Worm (Caenorhabditis elegans) whole organism, L4 larva: Measurements from ENCODE around the gene F40C5.1.

ENCODE experiments used
- D1046.2 ChIP-seq: fragments of 200-800 bp; sonication (Bioruptor generic); IDR thresholded peaks from 2 replicates; pipeline ENCODE4 v1.3.6; 2022; ENCODE audit warnings: missing genetic modification characterization, missing compliant biosample characterization
- R02D3.7 ChIP-seq: fragments of 150-350 bp; sonication (generic microtip); optimal IDR thresholded peaks from 3 replicates; lab custom pipeline; 2014; ENCODE audit warnings: missing biosample characterization, missing genetic modification characterization
- Y105C5A.15 ChIP-seq: fragments of 200-800 bp; sonication (Bioruptor generic); IDR thresholded peaks from 2 replicates; pipeline ENCODE4 v1.3.6; 2022; ENCODE audit warnings: missing genetic modification characterization, missing compliant biosample characterization
- Y48G9A.11 ChIP-seq: fragments of 200-800 bp; sonication (Bioruptor generic); IDR thresholded peaks from 2 replicates; pipeline ENCODE4 v1.3.6; 2022; ENCODE audit warnings: missing genetic modification reagents, missing genetic modification characterization, missing compliant biosample characterization
- ZK337.2 ChIP-seq: fragments of 200-800 bp; sonication (Bioruptor generic); IDR thresholded peaks from 2 replicates; pipeline ENCODE4 v1.3.6; 2022; ENCODE audit warnings: missing genetic modification reagents, missing genetic modification characterization, missing compliant biosample characterization
- ZK546.5 ChIP-seq, 2 experiments: sonication (generic microtip); optimal IDR thresholded peaks; 2 replicates each; lab custom pipeline; 2017; ENCODE audit warnings: missing biosample characterization in 2 of 2, missing genetic modification characterization in 2 of 2
- aha-1 ChIP-seq: fragments of 150-350 bp; peaks from one replicate; lab custom pipeline; 2014; ENCODE audit warnings: missing biosample characterization, missing genetic modification characterization
- arid-1 ChIP-seq: fragments of 200-800 bp; sonication (Bioruptor generic); conservative IDR thresholded peaks from 2 replicates; pipeline ENCODE4 v1.3.6; 2022; ENCODE audit warnings: missing genetic modification reagents, missing genetic modification characterization, missing compliant biosample characterization
- ceh-20 ChIP-seq: fragments of 200-800 bp; sonication (Bioruptor generic); IDR thresholded peaks from 2 replicates; pipeline ENCODE4 v1.3.6; 2022; ENCODE audit warnings: missing genetic modification reagents, missing genetic modification characterization, missing compliant biosample characterization
- ceh-44 ChIP-seq: fragments of 200-800 bp; sonication (Bioruptor generic); IDR thresholded peaks from 2 replicates; pipeline ENCODE4 v1.3.6; 2022; ENCODE audit warnings: missing genetic modification reagents, missing genetic modification characterization, missing compliant biosample characterization
- ces-1 ChIP-seq: fragments of 150-350 bp; sonication (generic microtip); optimal IDR thresholded peaks from 4 replicates; lab custom pipeline; 2014; ENCODE audit warnings: missing biosample characterization, missing genetic modification reagents, missing genetic modification characterization
- ctbp-1 ChIP-seq: fragments of 200-800 bp; sonication (Bioruptor generic); IDR thresholded peaks from 2 replicates; pipeline ENCODE4 v1.3.6; 2022; ENCODE audit warnings: missing genetic modification reagents, missing genetic modification characterization, missing compliant biosample characterization
- dmd-6 ChIP-seq: fragments of 200-800 bp; sonication (Bioruptor generic); IDR thresholded peaks from 2 replicates; pipeline ENCODE4 v1.3.6; 2022; ENCODE audit warnings: missing genetic modification reagents, missing genetic modification characterization, missing compliant biosample characterization
- dmd-8 ChIP-seq: fragments of 200-800 bp; sonication (Bioruptor generic); IDR thresholded peaks from 2 replicates; pipeline ENCODE4 v1.3.6; 2022; ENCODE audit warnings: missing genetic modification characterization, missing compliant biosample characterization
- dpl-1 ChIP-seq: fragments of 150-350 bp; optimal IDR thresholded peaks from 2 replicates; lab custom pipeline; 2014; ENCODE audit warnings: missing biosample characterization, missing genetic modification reagents, missing genetic modification characterization
- dve-1 ChIP-seq: sonication (generic microtip); optimal IDR thresholded peaks from 2 replicates; lab custom pipeline; 2017; ENCODE audit warnings: antibody characterized with exemption, mild to moderate bottlenecking, missing genetic modification characterization, missing compliant biosample characterization; ENCODE audit not compliant: insufficient read depth
- egl-43 ChIP-seq: fragments of 200-800 bp; sonication (Bioruptor generic); IDR thresholded peaks from 2 replicates; pipeline ENCODE4 v1.3.6; 2022; ENCODE audit warnings: missing genetic modification reagents, missing genetic modification characterization, missing compliant biosample characterization
- fkh-10 ChIP-seq: fragments of 150-350 bp; optimal IDR thresholded peaks from 2 replicates; lab custom pipeline; 2014; ENCODE audit warnings: missing biosample characterization, missing genetic modification reagents, missing genetic modification characterization
- hif-1 ChIP-seq, 2 experiments: sonication (generic microtip); optimal IDR thresholded peaks; 2 replicates each; lab custom pipeline; 2016 to 2017; ENCODE audit warnings: missing compliant biosample characterization in 2 of 2, missing genetic modification characterization in 2 of 2, missing genetic modification reagents in 2 of 2, missing genotype in 2 of 2, mild to moderate bottlenecking in 1 of 2
- hmg-1.1 ChIP-seq: fragments of 200-800 bp; sonication (Bioruptor generic); IDR thresholded peaks from 2 replicates; pipeline ENCODE4 v1.3.6; 2022; ENCODE audit warnings: missing genetic modification reagents, missing genetic modification characterization, missing compliant biosample characterization
- lim-7 ChIP-seq: fragments of 200-800 bp; sonication (Bioruptor generic); IDR thresholded peaks from 2 replicates; pipeline ENCODE4 v1.3.6; 2022; ENCODE audit warnings: missing genetic modification characterization, missing compliant biosample characterization
- lin-1 ChIP-seq: fragments of 200-800 bp; sonication (Bioruptor generic); IDR thresholded peaks from 2 replicates; pipeline ENCODE4 v1.3.6; 2022; ENCODE audit warnings: missing genetic modification reagents, missing genetic modification characterization, missing compliant biosample characterization
- lin-13 ChIP-seq: fragments of 150-350 bp; optimal IDR thresholded peaks from 2 replicates; lab custom pipeline; 2014; ENCODE audit warnings: missing biosample characterization, missing genetic modification reagents, missing genetic modification characterization
- lin-38 ChIP-seq: fragments of 200-800 bp; sonication (Bioruptor generic); IDR thresholded peaks from 2 replicates; pipeline ENCODE4 v1.3.6; 2022; ENCODE audit warnings: missing genetic modification reagents, missing genetic modification characterization, missing compliant biosample characterization
- lir-3 ChIP-seq: sonication (generic microtip); optimal IDR thresholded peaks from 2 replicates; lab custom pipeline; 2016; ENCODE audit warnings: mild to moderate bottlenecking, missing genetic modification characterization, missing compliant biosample characterization
- lsy-2 ChIP-seq, 2 experiments: fragments of 150-350 bp in 1 of 2; sonication (generic microtip) in 1 of 2; optimal IDR thresholded peaks; 2 replicates each; lab custom pipeline; 2014 to 2017; ENCODE audit warnings: missing biosample characterization in 2 of 2, missing genetic modification characterization in 2 of 2
- madf-5 ChIP-seq, 2 experiments: fragments of 200-800 bp; sonication (Bioruptor generic); IDR thresholded peaks; 2 replicates each; pipeline ENCODE4 v1.3.6; 2022; ENCODE audit warnings: missing compliant biosample characterization in 2 of 2, missing genetic modification characterization in 2 of 2
- mep-1 ChIP-seq: fragments of 150-350 bp; sonication (generic microtip); optimal IDR thresholded peaks from 3 replicates; lab custom pipeline; 2014; ENCODE audit warnings: missing biosample characterization, missing genetic modification characterization
- mes-2 ChIP-seq: sonication (generic microtip); optimal IDR thresholded peaks from 2 replicates; lab custom pipeline; 2016; ENCODE audit warnings: missing genotype, mild to moderate bottlenecking, missing genetic modification characterization, missing compliant biosample characterization; ENCODE audit not compliant: poor library complexity, severe bottlenecking
- mxl-2 ChIP-seq: fragments of 200-800 bp; sonication (Bioruptor generic); conservative IDR thresholded peaks from 2 replicates; pipeline ENCODE4 v1.3.6; 2022; ENCODE audit warnings: missing genetic modification reagents, missing genetic modification characterization, missing compliant biosample characterization
- nhr-25 ChIP-seq: sonication (generic microtip); optimal IDR thresholded peaks from 2 replicates; lab custom pipeline; 2017; ENCODE audit warnings: missing genetic modification characterization, mild to moderate bottlenecking, missing compliant biosample characterization, antibody characterized with exemption, moderate library complexity, borderline replicate concordance; ENCODE audit not compliant: insufficient read depth
- nhr-28 ChIP-seq: fragments of 150-350 bp; optimal IDR thresholded peaks from 2 replicates; lab custom pipeline; 2014; ENCODE audit warnings: missing biosample characterization, missing genetic modification characterization
- nhr-42 ChIP-seq: fragments of 200-800 bp; sonication (Bioruptor generic); IDR thresholded peaks from 2 replicates; pipeline ENCODE4 v1.3.6; 2022; ENCODE audit warnings: missing genetic modification characterization, missing compliant biosample characterization
- nhr-77 ChIP-seq: fragments of 150-350 bp; optimal IDR thresholded peaks from 2 replicates; lab custom pipeline; 2014; ENCODE audit warnings: missing biosample characterization, missing genetic modification characterization
- pha-4 ChIP-seq, 2 experiments: fragments of 150-350 bp in 1 of 2; fragments of 200-800 bp in 1 of 2; sonication (Bioruptor generic) in 1 of 2; IDR thresholded peaks in 1 of 2; optimal IDR thresholded peaks in 1 of 2; 2 replicates each; pipeline versions ENCODE4 v1.3.6 to Lab custom; 2014 to 2022; ENCODE audit warnings: missing genetic modification characterization in 2 of 2, missing genetic modification reagents in 2 of 2, missing biosample characterization in 1 of 2, missing compliant biosample characterization in 1 of 2
- php-3 ChIP-seq: fragments of 200-800 bp; sonication (Bioruptor generic); IDR thresholded peaks from 2 replicates; pipeline ENCODE4 v1.3.6; 2022; ENCODE audit warnings: missing genetic modification reagents, missing genetic modification characterization, missing compliant biosample characterization
- set-16 ChIP-seq: fragments of 200-800 bp; sonication (Bioruptor generic); IDR thresholded peaks from 2 replicates; pipeline ENCODE4 v1.3.6; 2022; ENCODE audit warnings: missing genetic modification reagents, missing genetic modification characterization, missing compliant biosample characterization
- snpc-1.2 ChIP-seq: fragments of 200-800 bp; sonication (Bioruptor generic); IDR thresholded peaks from 2 replicates; pipeline ENCODE4 v1.3.6; 2022; ENCODE audit warnings: missing genetic modification reagents, missing genetic modification characterization, missing compliant biosample characterization
- spr-1 ChIP-seq: sonication (generic microtip); optimal IDR thresholded peaks from 2 replicates; lab custom pipeline; 2016; ENCODE audit warnings: mild to moderate bottlenecking, missing genetic modification characterization, missing compliant biosample characterization
- spr-3 ChIP-seq: fragments of 200-800 bp; sonication (Bioruptor generic); optimal IDR thresholded peaks from 2 replicates; lab custom pipeline; 2018; ENCODE audit warnings: mild to moderate bottlenecking, missing genetic modification characterization, missing compliant biosample characterization
- tra-1 ChIP-seq: fragments of 200-800 bp; sonication (Bioruptor generic); IDR thresholded peaks from 2 replicates; pipeline ENCODE4 v1.3.6; 2022; ENCODE audit warnings: missing genetic modification reagents, missing genetic modification characterization, missing compliant biosample characterization
- unc-130 ChIP-seq: sonication (generic microtip); optimal IDR thresholded peaks from 2 replicates; lab custom pipeline; 2016; ENCODE audit warnings: missing genetic modification reagents, missing genetic modification characterization, missing compliant biosample characterization

Gene F40C5.1

DNA sequence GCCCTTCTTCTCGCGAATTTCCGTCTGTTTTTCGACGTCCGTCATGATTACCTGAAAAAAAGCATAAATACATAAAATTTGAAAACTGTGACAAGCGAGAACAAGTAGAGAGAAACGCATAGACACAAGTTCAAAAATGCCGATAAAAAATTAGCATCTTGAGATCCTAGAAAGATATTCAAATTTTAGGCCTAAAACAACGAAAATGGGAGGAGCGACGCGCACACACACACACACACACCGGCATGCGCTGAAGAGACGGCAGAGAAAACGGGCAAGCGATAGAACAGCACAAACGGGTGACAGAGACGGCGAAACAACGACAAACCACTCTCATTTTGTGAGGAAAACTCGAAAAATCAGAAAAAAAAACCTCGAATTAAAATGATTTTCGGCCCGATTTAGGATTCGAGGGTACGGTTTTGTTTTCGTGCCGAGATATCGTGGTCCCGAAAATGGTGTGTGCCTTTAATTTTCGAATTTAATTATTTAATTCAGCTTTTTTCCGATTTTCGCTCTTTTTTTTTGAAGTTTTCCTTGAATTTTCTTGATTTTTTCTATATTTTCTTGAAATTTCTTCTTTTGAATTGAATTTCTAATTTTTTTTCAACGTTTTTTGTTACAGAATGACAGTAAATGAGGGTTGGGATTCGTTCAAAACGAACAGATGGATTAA, 13.6 kb downstream of the F40C5.1 start, which contains the start of the genes rpl-11.1 and T22F3.2 (continued):
- TF ChIP-seq unc-130 (GFP tag; lab: Kevin White, UChicago) (no peak), nhr-25 (tag; lab: Kevin White, UChicago) (no peak)

DNA sequence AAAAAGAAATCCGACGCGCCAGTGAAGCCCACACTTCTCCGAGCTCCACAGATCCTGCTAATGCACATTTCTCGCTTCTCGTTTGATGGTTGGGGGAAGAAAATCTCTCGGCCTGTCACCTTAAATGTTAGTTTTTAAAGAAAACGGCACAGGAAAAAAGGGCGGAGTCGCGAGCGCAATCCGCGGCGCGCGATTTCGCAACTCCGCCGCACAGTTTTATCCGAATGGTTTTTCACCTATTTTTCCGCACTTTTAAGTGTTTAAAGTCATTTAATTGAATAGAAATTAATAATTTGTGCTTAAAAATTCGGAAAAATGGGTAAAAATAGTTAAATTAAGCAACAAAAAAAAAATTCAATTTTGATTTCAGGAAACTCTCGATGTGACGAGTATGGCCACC, 15.1 kb downstream of the F40C5.1 start:
- TF ChIP-seq lin-38 (GFP tag; lab: Robert Waterston, UW), result peak; percentile 55
- peak; percentile 38 for TF ChIP-seq mep-1
- peak in 1 of 2 experiments; percentile 29 for TF ChIP-seq lsy-2 (tag; optimal IDR thresholded peaks at IDR 0.05; lab: Kevin White, UChicago)
- peak; percentile 27 for TF ChIP-seq dpl-1 (GFP tag; lab: Kevin White, UChicago)
- TF ChIP-seq dve-1 (tag; lab: Kevin White, UChicago), result peak; percentile 23
- TF ChIP-seq tra-1 (GFP tag; lab: Robert Waterston, UW), result no peak
- TF ChIP-seq hmg-1.1, result 0 out of 2 replicates have a peak, but pooled peaks have one; percentile 15
- 0 out of 2 replicates have a peak, but pooled peaks have one; percentile 18 for TF ChIP-seq ZK337.2
- TF ChIP-seq mes-2 (tag; lab: Kevin White, UChicago), result peak; percentile 75
- 0 out of 2 replicates have a peak, but pooled peaks have one; percentile 22 for TF ChIP-seq Y48G9A.11
- TF ChIP-seq set-16 (GFP tag; lab: Robert Waterston, UW), result peak; percentile 35
- no peak for TF ChIP-seq nhr-77 (tag; lab: Kevin White, UChicago)
- no peak for TF ChIP-seq lim-7 (GFP tag; lab: Robert Waterston, UW)
- TF ChIP-seq pha-4 (GFP tag; IDR thresholded peaks at IDR 0.05; lab: Robert Waterston, UW), result 0 out of 2 replicates have a peak, but pooled peaks have one; percentile 22
- TF ChIP-seq pha-4 (tag; optimal IDR thresholded peaks at IDR 0.05; lab: Kevin White, UChicago), result no peak
- TF ChIP-seq hif-1 (tag; optimal IDR thresholded peaks at IDR 0.05; lab: Kevin White, UChicago), result peak in 1 of 2 experiments; percentile 39
- no peak for TF ChIP-seq lin-1 (GFP tag; lab: Robert Waterston, UW)
- TF ChIP-seq aha-1 (tag; lab: Kevin White, UChicago), result peak; percentile 75
- no peak for TF ChIP-seq spr-1 (tag; lab: Kevin White, UChicago)
- TF ChIP-seq, all 104 proteins: peak for 13

DNA sequence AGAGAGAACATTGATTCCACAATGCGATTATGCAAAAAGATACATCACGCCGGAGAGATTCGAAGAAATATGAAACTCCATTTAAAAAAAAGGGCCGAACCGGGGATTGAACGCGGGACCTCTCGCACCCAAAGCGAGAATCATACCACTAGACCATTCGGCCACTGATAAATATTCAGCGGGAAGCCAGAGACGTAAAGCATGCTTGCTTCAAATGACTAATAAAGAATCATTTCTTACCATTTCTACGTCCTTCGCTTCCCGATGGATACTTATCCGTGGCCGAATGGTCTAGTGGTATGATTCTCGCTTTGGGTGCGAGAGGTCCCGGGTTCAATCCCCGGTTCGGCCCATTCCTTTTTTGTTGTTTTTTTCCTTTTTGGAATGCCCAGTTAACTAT, 15.7 kb downstream of the F40C5.1 start:
- TF ChIP-seq dmd-8, result peak; percentile 84
- TF ChIP-seq lim-7 (GFP tag; lab: Robert Waterston, UW), result peak; percentile 75
- peak; percentile 6 for TF ChIP-seq lir-3 (tag; lab: Kevin White, UChicago)
- 0 out of 2 replicates have a peak, but pooled peaks have one; percentile 24 for TF ChIP-seq nhr-42
- peak; percentile 24 for TF ChIP-seq dmd-6
- TF ChIP-seq lin-38 (GFP tag; lab: Robert Waterston, UW), result peak; percentile 64
- 0 out of 2 replicates have a peak, but pooled peaks have one; percentile 7 for TF ChIP-seq ceh-44 (GFP tag; lab: Robert Waterston, UW)
- TF ChIP-seq ceh-20 (GFP tag; lab: Robert Waterston, UW), result peak; percentile 54; the same call in 1 of the 2 replicates
- peak in 1 of 2 experiments; percentile 22 for TF ChIP-seq lsy-2 (tag; optimal IDR thresholded peaks at IDR 0.05; lab: Kevin White, UChicago)
- TF ChIP-seq lin-1 (GFP tag; lab: Robert Waterston, UW), result peak; percentile 51
- TF ChIP-seq D1046.2 (GFP tag; lab: Robert Waterston, UW), result 0 out of 2 replicates have a peak, but pooled peaks have one; percentile 42
- TF ChIP-seq Y48G9A.11, result peak; percentile 70
- TF ChIP-seq spr-3 (GFP tag; lab: Kevin White, UChicago), result no peak
- TF ChIP-seq Y105C5A.15, result 0 out of 2 replicates have a peak, but pooled peaks have one; percentile 18
- TF ChIP-seq ZK546.5 (tag; optimal IDR thresholded peaks at IDR 0.05; lab: Kevin White, UChicago), result no peak
- peak; percentile 55; the same call in 1 of the 2 replicates for TF ChIP-seq tra-1 (GFP tag; lab: Robert Waterston, UW)
- 0 out of 2 replicates have a peak, but pooled peaks have one; percentile 49 for TF ChIP-seq mxl-2 (GFP tag; lab: Robert Waterston, UW)
- TF ChIP-seq ces-1 (GFP tag; lab: Kevin White, UChicago), result no peak
- TF ChIP-seq arid-1, result 0 out of 2 replicates have a peak, but pooled peaks have one; percentile 36
- TF ChIP-seq R02D3.7 (tag; lab: Kevin White, UChicago), result no peak
- TF ChIP-seq egl-43 (GFP tag; lab: Robert Waterston, UW), result peak; percentile 81
- peak; percentile 42 for TF ChIP-seq lin-13
- TF ChIP-seq spr-1 (tag; lab: Kevin White, UChicago), result no peak
- no peak for TF ChIP-seq fkh-10 (GFP tag; lab: Kevin White, UChicago)
- no peak for TF ChIP-seq nhr-28
- peak in 1 of 2 experiments; percentile 63; a peak in 1 of 4 replicates for TF ChIP-seq madf-5 (GFP tag; IDR thresholded peaks at IDR 0.05; lab: Robert Waterston, UW)
- TF ChIP-seq snpc-1.2 (GFP tag; lab: Robert Waterston, UW), result peak; percentile 47; the same call in 1 of the 2 replicates
- peak; percentile 35 for TF ChIP-seq mes-2 (tag; lab: Kevin White, UChicago)
- 0 out of 2 replicates have a peak, but pooled peaks have one; percentile 41 for TF ChIP-seq ctbp-1 (GFP tag; lab: Robert Waterston, UW)
- 0 out of 2 replicates have a peak, but pooled peaks have one; percentile 17 for TF ChIP-seq php-3
